Fruit fly (Drosophila melanogaster): Measurements from ENCODE around the gene CG31140.

- TF ChIP-seq CG17568 (GFP tag; optimal IDR thresholded peaks at IDR 0.05): no peak
- TF ChIP-seq CG34422 (GFP tag; IDR thresholded peaks at IDR 0.05): no peak
- no peak for TF ChIP-seq CG1603 (tag; optimal IDR thresholded peaks at IDR 0.05)
- TF ChIP-seq CG6654 (GFP tag; optimal IDR thresholded peaks at IDR 0.05): no peak
- TF ChIP-seq Gsc (GFP tag; IDR thresholded peaks at IDR 0.05): no peak
- TF ChIP-seq Hr39 (optimal IDR thresholded peaks at IDR 0.05): no peak
- no peak for TF ChIP-seq CG10321 (GFP tag; IDR thresholded peaks at IDR 0.05)
- TF ChIP-seq tna (GFP tag; IDR thresholded peaks at IDR 0.05; ENCODE audit: partially characterized antibody): no peak
- no peak for TF ChIP-seq chif (GFP tag; optimal IDR thresholded peaks at IDR 0.05)
- TF ChIP-seq Bgb (GFP tag; IDR thresholded peaks at IDR 0.05; ENCODE audit: partially characterized antibody): no peak
These were observed 33.9 kb upstream of the CG31140 start, which contains the start of the genes CG43998, CG43999 and CG31142 for dm6 chr3R:23928950-23929602.

Data from whole organism, embryonic.